Worm (Caenorhabditis elegans): Measurements from ENCODE around the gene nspg-4.

Gene nspg-4

DNA sequence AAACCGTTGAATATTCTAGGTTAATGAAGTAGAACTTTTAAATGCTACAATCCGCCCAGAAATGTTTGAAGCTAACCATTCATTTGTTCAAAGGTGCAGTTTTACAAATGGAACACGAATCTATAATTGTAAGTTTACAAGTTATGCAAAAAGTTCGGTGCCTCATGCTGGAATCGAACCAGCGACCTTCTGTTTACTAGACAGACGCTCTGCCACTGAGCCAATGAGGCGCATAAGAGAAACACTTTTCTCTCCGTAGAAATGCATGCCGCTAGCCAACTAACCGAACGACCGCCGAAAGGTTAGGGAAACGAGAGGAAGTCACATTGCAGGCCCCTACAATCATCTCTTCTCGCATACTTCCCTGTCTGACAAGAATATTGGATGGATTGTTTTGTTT, 21.1 kb upstream of the nspg-4 start:
- peak; percentile 82 for TF ChIP-seq ref-2 (tag; optimal IDR thresholded peaks at IDR 0.05)
- TF ChIP-seq pha-2 (tag; optimal IDR thresholded peaks at IDR 0.05), result peak; percentile 78
- peak; percentile 67 for TF ChIP-seq K02D7.2 (tag; optimal IDR thresholded peaks at IDR 0.05)
- TF ChIP-seq zip-5 (tag; optimal IDR thresholded peaks at IDR 0.05), result peak; percentile 42
- peak; percentile 77 for TF ChIP-seq fkh-6 (tag; optimal IDR thresholded peaks at IDR 0.05)
- TF ChIP-seq ceh-30 (tag; optimal IDR thresholded peaks at IDR 0.05), result peak; percentile 12
- peak; percentile 56 for TF ChIP-seq unc-42 (tag; optimal IDR thresholded peaks at IDR 0.05)
- peak; percentile 8 for TF ChIP-seq unc-55 (GFP tag; optimal IDR thresholded peaks at IDR 0.05)
- peak; percentile 85 for TF ChIP-seq C38D4.7 (GFP tag; optimal IDR thresholded peaks at IDR 0.05)
- TF ChIP-seq ceh-14 (tag; optimal IDR thresholded peaks at IDR 0.05), result peak; percentile 87
- TF ChIP-seq gmeb-2 (tag; optimal IDR thresholded peaks at IDR 0.05), result peak; percentile 91
- TF ChIP-seq eyg-1 (tag; optimal IDR thresholded peaks at IDR 0.05), result peak; percentile 52
- TF ChIP-seq dmd-4 (tag; optimal IDR thresholded peaks at IDR 0.05; ENCODE audit: borderline replicate concordance), result peak; percentile 77
- TF ChIP-seq hlh-15 (tag; optimal IDR thresholded peaks at IDR 0.05), result peak; percentile 64
- peak; percentile 89 for TF ChIP-seq ceh-6 (GFP tag; optimal IDR thresholded peaks at IDR 0.05)
- peak; percentile 80 for TF ChIP-seq pat-9 (tag; optimal IDR thresholded peaks at IDR 0.05)
- TF ChIP-seq ztf-16 (tag; optimal IDR thresholded peaks at IDR 0.05), result peak; percentile 83
- peak; percentile 51 for TF ChIP-seq hlh-30 (tag; optimal IDR thresholded peaks at IDR 0.05; ENCODE audit: insufficient read depth)
- TF ChIP-seq ttx-3 (tag; optimal IDR thresholded peaks at IDR 0.05), result peak; percentile 87
- peak; percentile 59 for TF ChIP-seq lim-6 (tag; optimal IDR thresholded peaks at IDR 0.05)
- TF ChIP-seq Y22D7AL.16 (tag; optimal IDR thresholded peaks at IDR 0.05), result peak; percentile 79
- TF ChIP-seq unc-86 (tag; optimal IDR thresholded peaks at IDR 0.05), result peak; percentile 82
- no peak for TF ChIP-seq odd-2 (tag; optimal IDR thresholded peaks at IDR 0.05)
- TF ChIP-seq hlh-8 (tag; optimal IDR thresholded peaks at IDR 0.05), result peak; percentile 61
- TF ChIP-seq syd-9 (tag; optimal IDR thresholded peaks at IDR 0.05), result peak; percentile 79
- TF ChIP-seq unc-3 (GFP tag; conservative IDR thresholded peaks at IDR 0.05), result peak; percentile 88
- TF ChIP-seq unc-3 (tag; optimal IDR thresholded peaks at IDR 0.05), result peak; percentile 52
- peak; percentile 82 for TF ChIP-seq ceh-45 (GFP tag; IDR thresholded peaks at IDR 0.05)
- no peak for TF ChIP-seq nhr-11 (tag; optimal IDR thresholded peaks at IDR 0.05)
- TF ChIP-seq hlh-13 (GFP tag; optimal IDR thresholded peaks at IDR 0.05), result peak; percentile 83
- TF ChIP-seq tbx-7 (tag; optimal IDR thresholded peaks at IDR 0.05), result no peak
- TF ChIP-seq fax-1 (tag; optimal IDR thresholded peaks at IDR 0.05), result peak; percentile 61
- TF ChIP-seq lin-11 (tag; optimal IDR thresholded peaks at IDR 0.05), result peak; percentile 76
- TF ChIP-seq mec-3 (tag; optimal IDR thresholded peaks at IDR 0.05; ENCODE audit: borderline replicate concordance), result no peak
- TF ChIP-seq pqm-1 (tag; optimal IDR thresholded peaks at IDR 0.05), result peak; percentile 58
- peak; percentile 83 for TF ChIP-seq tbx-2 (tag; optimal IDR thresholded peaks at IDR 0.05)
- peak; percentile 82 for TF ChIP-seq nhr-232 (tag; optimal IDR thresholded peaks at IDR 0.05)
- TF ChIP-seq K09A11.1 (tag; optimal IDR thresholded peaks at IDR 0.05; ENCODE audit: insufficient read depth), result peak; percentile 71
- TF ChIP-seq pax-1 (tag; optimal IDR thresholded peaks at IDR 0.05), result no peak
- peak; percentile 82 for TF ChIP-seq T23F11.4 (GFP tag; optimal IDR thresholded peaks at IDR 0.05)
- peak; percentile 79 for TF ChIP-seq ceh-34 (tag; optimal IDR thresholded peaks at IDR 0.05)
- TF ChIP-seq ceh-19 (GFP tag; optimal IDR thresholded peaks at IDR 0.05), result peak; percentile 88
- TF ChIP-seq ama-1 (optimal IDR thresholded peaks at IDR 0.05), result no peak
- no peak for TF ChIP-seq ceh-22 (tag; optimal IDR thresholded peaks at IDR 0.05)
- TF ChIP-seq C08G9.2 (tag; optimal IDR thresholded peaks at IDR 0.05), result peak; percentile 76
- TF ChIP-seq ceh-24 (tag; optimal IDR thresholded peaks at IDR 0.05), result peak; percentile 79
- TF ChIP-seq ceh-18 (tag; optimal IDR thresholded peaks at IDR 0.05), result peak; percentile 81
- peak; percentile 62 for TF ChIP-seq rnt-1 (tag; optimal IDR thresholded peaks at IDR 0.05)
- peak; percentile 70 for TF ChIP-seq ceh-48 (tag; optimal IDR thresholded peaks at IDR 0.05)
- TF ChIP-seq elt-2 (tag; optimal IDR thresholded peaks at IDR 0.05), result peak; percentile 87
- peak; percentile 89 for TF ChIP-seq hlh-6 (tag; optimal IDR thresholded peaks at IDR 0.05)
- TF ChIP-seq pha-4 (tag; optimal IDR thresholded peaks at IDR 0.05), result no peak
- peak; percentile 45 for TF ChIP-seq ets-4 (tag; optimal IDR thresholded peaks at IDR 0.05)
- TF ChIP-seq fkh-10 (GFP tag; optimal IDR thresholded peaks at IDR 0.05), result peak; percentile 22
